Fruit fly (Drosophila melanogaster) whole organism, embryonic: ENCODE results near the gene RpL8.

Experiments
- Bteb2 ChIP-seq: fragments of 200-800 bp; sonication (Bioruptor generic); optimal IDR thresholded peaks from 2 replicates; lab custom pipeline; 2016; ENCODE audit warnings: missing biosample characterization, missing genetic modification characterization
- CG1024 ChIP-seq: fragments of 200-800 bp; sonication (Bioruptor generic); IDR thresholded peaks from 2 replicates; pipeline ENCODE4 v1.3.6; 2022; ENCODE audit warnings: missing biosample characterization, missing genetic modification characterization
- CG10267 ChIP-seq: fragments of 200-800 bp; sonication (Bioruptor generic); optimal IDR thresholded peaks from 2 replicates; lab custom pipeline; 2018; ENCODE audit warnings: missing biosample characterization, mild to moderate bottlenecking, missing genetic modification characterization, moderate library complexity
- CG10431 ChIP-seq: fragments of 200-800 bp; sonication (Bioruptor generic); optimal IDR thresholded peaks from 3 replicates; lab custom pipeline; 2018; ENCODE audit warnings: missing biosample characterization, mild to moderate bottlenecking, missing genetic modification characterization
- CG10959 ChIP-seq: fragments of 200-800 bp; sonication (Bioruptor generic); IDR thresholded peaks from 2 replicates; pipeline ENCODE4 v1.3.6; 2022; ENCODE audit warnings: missing biosample characterization, missing genetic modification characterization
- CG11085 ChIP-seq: fragments of 200-800 bp; sonication (Bioruptor generic); IDR thresholded peaks from 2 replicates; pipeline ENCODE4 v1.3.6; 2022; ENCODE audit warnings: missing biosample characterization, missing genetic modification characterization
- CG12744 ChIP-seq: fragments of 200-800 bp; sonication (Bioruptor generic); optimal IDR thresholded peaks from 2 replicates; lab custom pipeline; 2016; ENCODE audit warnings: missing biosample characterization, missing genetic modification characterization
- CG12942 ChIP-seq: fragments of 200-800 bp; sonication (Bioruptor generic); optimal IDR thresholded peaks from 3 replicates; lab custom pipeline; 2016; ENCODE audit warnings: missing biosample characterization, missing genetic modification characterization
- CG13123 ChIP-seq: fragments of 200-800 bp; sonication (Bioruptor generic); optimal IDR thresholded peaks from 2 replicates; lab custom pipeline; 2016; ENCODE audit warnings: missing biosample characterization, missing genetic modification characterization
- CG13287 ChIP-seq: fragments of 200-800 bp; sonication (Bioruptor generic); IDR thresholded peaks from 2 replicates; pipeline ENCODE4 v1.3.6; 2022; ENCODE audit warnings: missing biosample characterization, missing genetic modification characterization; ENCODE audit not compliant: partially characterized antibody
- CG13775 ChIP-seq: fragments of 200-800 bp; sonication (Bioruptor generic); optimal IDR thresholded peaks from 3 replicates; lab custom pipeline; 2017; ENCODE audit warnings: missing biosample characterization, mild to moderate bottlenecking, missing genetic modification characterization
- CG14014 ChIP-seq: fragments of 200-800 bp; sonication (Bioruptor generic); IDR thresholded peaks from 2 replicates; pipeline ENCODE4 v1.3.6; 2022; ENCODE audit warnings: missing biosample characterization, missing genetic modification characterization
- CG17385 ChIP-seq: fragments of 200-800 bp; sonication (Bioruptor generic); optimal IDR thresholded peaks from 3 replicates; lab custom pipeline; 2018; ENCODE audit warnings: missing biosample characterization, mild to moderate bottlenecking, missing genetic modification characterization
- CG17612 ChIP-seq: fragments of 200-800 bp; sonication (Bioruptor generic); IDR thresholded peaks from 2 replicates; pipeline ENCODE4 v1.3.6; 2022; ENCODE audit warnings: missing biosample characterization, missing genetic modification characterization
- CG17829 ChIP-seq: fragments of 200-800 bp; optimal IDR thresholded peaks from 2 replicates; lab custom pipeline; 2019; ENCODE audit warnings: missing biosample characterization, mild to moderate bottlenecking, missing genetic modification characterization, moderate library complexity
- CG2199 ChIP-seq: fragments of 200-800 bp; sonication (Bioruptor generic); IDR thresholded peaks from 3 replicates; pipeline ENCODE4 v1.3.6; 2022; ENCODE audit warnings: missing biosample characterization, missing genetic modification characterization
- CG3163 ChIP-seq: fragments of 200-800 bp; sonication (Bioruptor generic); optimal IDR thresholded peaks from 3 replicates; lab custom pipeline; 2016; ENCODE audit warnings: missing biosample characterization, missing genetic modification characterization
- CG42726 ChIP-seq: fragments of 200-800 bp; sonication (Bioruptor generic); IDR thresholded peaks from 2 replicates; pipeline ENCODE4 v1.3.6; 2022; ENCODE audit warnings: missing biosample characterization, missing genetic modification characterization; ENCODE audit not compliant: partially characterized antibody
- CG6272 ChIP-seq: fragments of 200-800 bp; sonication (Bioruptor generic); IDR thresholded peaks from 2 replicates; pipeline ENCODE4 v1.3.6; 2022; ENCODE audit warnings: missing biosample characterization, missing genetic modification characterization
- CG8924 ChIP-seq: fragments of 200-800 bp; optimal IDR thresholded peaks from 3 replicates; lab custom pipeline; 2019; ENCODE audit warnings: missing biosample characterization, mild to moderate bottlenecking, missing genetic modification characterization, moderate library complexity
- CG8944 ChIP-seq: fragments of 200-800 bp; sonication (Bioruptor generic); optimal IDR thresholded peaks from 3 replicates; lab custom pipeline; 2016; ENCODE audit warnings: missing biosample characterization, missing genetic modification characterization
- D19A ChIP-seq: fragments of 200-800 bp; optimal IDR thresholded peaks from 3 replicates; lab custom pipeline; 2019; ENCODE audit warnings: missing biosample characterization, mild to moderate bottlenecking, missing genetic modification characterization, moderate library complexity
- Dfd ChIP-seq, 2 experiments: fragments of >200 bp; optimal IDR thresholded peaks; 2 replicates each; lab custom pipeline; 2017; ENCODE audit warnings: missing biosample characterization in 2 of 2, missing genetic modification characterization in 2 of 2
- Dip2 ChIP-seq: fragments of 200-800 bp; sonication (Bioruptor generic); IDR thresholded peaks from 2 replicates; pipeline ENCODE4 v1.3.6; 2022; ENCODE audit warnings: missing biosample characterization, missing genetic modification characterization
- Dll ChIP-seq: fragments of 200-800 bp; sonication (Bioruptor generic); IDR thresholded peaks from 4 replicates; pipeline ENCODE4 v1.3.6; 2022; ENCODE audit warnings: missing biosample characterization, missing genetic modification characterization; ENCODE audit not compliant: partially characterized antibody
- E2f2 ChIP-seq: fragments of 200-800 bp; sonication (Bioruptor generic); IDR thresholded peaks from 2 replicates; pipeline ENCODE4 v1.3.6; 2022; ENCODE audit warnings: missing biosample characterization, missing genetic modification characterization
- Elba2 ChIP-seq: fragments of 200-800 bp; sonication (Bioruptor generic); optimal IDR thresholded peaks from 3 replicates; lab custom pipeline; 2016; ENCODE audit warnings: missing biosample characterization, missing genetic modification characterization
- HLH54F ChIP-seq: fragments of 200-800 bp; sonication (Bioruptor generic); optimal IDR thresholded peaks from 3 replicates; lab custom pipeline; 2016; ENCODE audit warnings: missing biosample characterization, missing genetic modification characterization
- HmgZ ChIP-seq: fragments of 200-800 bp; sonication (Bioruptor generic); optimal IDR thresholded peaks from 2 replicates; lab custom pipeline; 2018; ENCODE audit warnings: missing biosample characterization, mild to moderate bottlenecking, missing genetic modification characterization
- Lpt ChIP-seq: fragments of >200 bp; optimal IDR thresholded peaks from 2 replicates; lab custom pipeline; 2018; ENCODE audit warnings: missing biosample characterization, missing genetic modification characterization
- Scr ChIP-seq: fragments of 200-800 bp; sonication (Bioruptor generic); IDR thresholded peaks from 2 replicates; pipeline ENCODE4 v1.3.6; 2022; ENCODE audit warnings: missing biosample characterization, missing genetic modification characterization; ENCODE audit not compliant: partially characterized antibody
- Sox100B ChIP-seq: fragments of 200-800 bp; sonication (Bioruptor generic); optimal IDR thresholded peaks from 3 replicates; lab custom pipeline; 2018; ENCODE audit warnings: missing biosample characterization, mild to moderate bottlenecking, missing genetic modification characterization
- az2 ChIP-seq: fragments of 200-800 bp; sonication (Bioruptor generic); optimal IDR thresholded peaks from 3 replicates; lab custom pipeline; 2016; ENCODE audit warnings: missing biosample characterization, missing genetic modification characterization
- chif ChIP-seq, 2 experiments: fragments of 200-800 bp; sonication (Bioruptor generic); optimal IDR thresholded peaks; 3 replicates each; lab custom pipeline; 2016; ENCODE audit warnings: missing biosample characterization in 2 of 2, missing genetic modification characterization in 2 of 2
- fd64A ChIP-seq: fragments of 200-800 bp; sonication (Bioruptor generic); optimal IDR thresholded peaks from 3 replicates; lab custom pipeline; 2018; ENCODE audit warnings: missing biosample characterization, mild to moderate bottlenecking, missing genetic modification characterization
- fu2 ChIP-seq: fragments of 200-800 bp; sonication (Bioruptor generic); optimal IDR thresholded peaks from 2 replicates; lab custom pipeline; 2016; ENCODE audit warnings: missing biosample characterization, missing genetic modification characterization
- gcm2 ChIP-seq: fragments of 200-800 bp; sonication (Bioruptor generic); optimal IDR thresholded peaks from 2 replicates; lab custom pipeline; 2016; ENCODE audit warnings: missing biosample characterization, missing genetic modification characterization
- hkb ChIP-seq, 2 experiments: fragments of 200-800 bp in 1 of 2; fragments of >200 bp in 1 of 2; sonication (Bioruptor generic) in 1 of 2; IDR thresholded peaks in 1 of 2; optimal IDR thresholded peaks in 1 of 2; 2 replicates each; pipeline versions ENCODE4 v1.3.6 to Lab custom; 2017 to 2022; ENCODE audit warnings: missing biosample characterization in 1 of 2, missing genetic modification characterization in 1 of 2
- lab ChIP-seq: fragments of 200-800 bp; sonication (Bioruptor generic); optimal IDR thresholded peaks from 3 replicates; lab custom pipeline; 2017; ENCODE audit warnings: missing biosample characterization, missing genetic modification characterization, mild to moderate bottlenecking, moderate library complexity, missing genetic modification reagents
- lbe ChIP-seq: fragments of 200-800 bp; sonication (Bioruptor generic); optimal IDR thresholded peaks from 2 replicates; lab custom pipeline; 2016; ENCODE audit warnings: missing biosample characterization, mild to moderate bottlenecking, missing genetic modification characterization
- lola ChIP-seq, 3 experiments: fragments of >200 bp in 2 of 3; fragments of 200-800 bp in 1 of 3; sonication (Bioruptor generic) in 1 of 3; optimal IDR thresholded peaks; 2 replicates each; lab custom pipeline; 2017 to 2019; ENCODE audit warnings: missing biosample characterization in 3 of 3, missing genetic modification characterization in 3 of 3, mild to moderate bottlenecking in 1 of 3, moderate library complexity in 1 of 3
- mam ChIP-seq: fragments of 200-800 bp; sonication (Bioruptor generic); optimal IDR thresholded peaks from 3 replicates; lab custom pipeline; 2016; ENCODE audit warnings: missing biosample characterization, missing genetic modification characterization
- pum ChIP-seq: fragments of 200-800 bp; sonication (Bioruptor generic); optimal IDR thresholded peaks from 2 replicates; lab custom pipeline; 2016; ENCODE audit warnings: missing biosample characterization, missing genetic modification characterization
- sim ChIP-seq: fragments of 200-800 bp; sonication (Bioruptor generic); IDR thresholded peaks from 2 replicates; pipeline ENCODE4 v1.3.6; 2022; ENCODE audit warnings: missing biosample characterization, missing genetic modification characterization
- so ChIP-seq: fragments of 200-800 bp; sonication (Bioruptor generic); IDR thresholded peaks from 3 replicates; pipeline ENCODE4 v1.3.6; 2022; ENCODE audit warnings: missing biosample characterization, missing genetic modification characterization
- tup ChIP-seq: fragments of 200-800 bp; sonication (Bioruptor generic); optimal IDR thresholded peaks from 2 replicates; lab custom pipeline; 2016; ENCODE audit warnings: missing biosample characterization, mild to moderate bottlenecking, missing genetic modification characterization, moderate library complexity
- usp ChIP-seq: fragments of >200 bp; optimal IDR thresholded peaks from 2 replicates; lab custom pipeline; 2017; ENCODE audit warnings: missing biosample characterization, missing genetic modification characterization
- vfl ChIP-seq: fragments of 200-800 bp; sonication (Bioruptor generic); optimal IDR thresholded peaks from 2 replicates; lab custom pipeline; 2016; ENCODE audit warnings: missing biosample characterization, missing genetic modification characterization
- zf30C ChIP-seq: fragments of 200-800 bp; sonication (Bioruptor generic); optimal IDR thresholded peaks from 3 replicates; lab custom pipeline; 2018; ENCODE audit warnings: missing biosample characterization, mild to moderate bottlenecking, missing genetic modification characterization

Gene RpL8

dm6 chr3L:2631406-2631805 lies 44.1 kb downstream of the RpL8 start, which contains the start of the genes CG42245 and MEP-1 (continued):
- TF ChIP-seq CG13123 (GFP tag; lab: Kevin White, UChicago) (peak; percentile 2), pum (GFP tag; lab: Kevin White, UChicago) (peak; percentile 37), CG17829 (tag; lab: Kevin White, UChicago) (peak; percentile 59), gcm2 (peak; percentile 61), Scr (peak; percentile 69), CG13775 (GFP tag; lab: Kevin White, UChicago) (peak; percentile 53), usp (no peak), az2 (GFP tag; lab: Kevin White, UChicago) (peak; percentile 37), CG12744 (GFP tag; lab: Kevin White, UChicago) (peak; percentile 7), CG10267 (tag; lab: Kevin White, UChicago) (peak; percentile 96), HLH54F (peak; percentile 58), chif (GFP tag; optimal IDR thresholded peaks at IDR 0.05; lab: Kevin White, UChicago) (peak; percentile 12 to 28)
- TF ChIP-seq, all 482 proteins: peak for 238

DNA sequence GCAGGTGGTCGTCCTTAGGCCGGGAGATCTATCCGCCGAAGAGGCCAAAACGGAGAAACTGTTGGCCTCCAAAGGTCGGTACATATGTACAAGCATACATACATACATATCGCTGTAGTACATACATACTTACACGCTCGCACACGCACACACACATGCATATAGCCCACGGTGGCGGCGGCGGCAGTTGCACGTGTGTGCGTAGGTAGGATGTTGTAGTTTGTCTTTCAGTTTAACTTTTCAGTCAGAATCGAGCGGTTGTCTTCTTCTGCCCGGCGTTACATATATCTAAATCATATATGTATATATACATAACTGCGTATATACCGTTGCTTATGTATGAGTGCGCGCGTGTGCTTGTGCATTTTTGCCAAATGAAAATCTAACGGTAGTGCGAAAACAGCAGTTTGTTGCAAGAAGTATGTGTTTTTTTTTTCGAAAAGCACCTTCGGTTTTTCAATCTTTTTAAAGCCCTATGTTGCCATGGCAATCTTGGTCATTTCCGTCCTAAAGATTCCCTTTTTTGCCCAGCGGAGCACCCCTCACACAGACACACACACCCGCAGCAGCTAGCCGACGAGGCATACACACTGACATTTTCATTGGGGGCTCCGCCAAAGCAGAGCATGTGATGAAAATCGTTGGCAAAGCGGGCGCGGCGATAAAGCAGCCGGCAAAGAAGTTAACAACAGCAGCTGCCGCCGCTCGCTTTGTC lies 44.9 kb downstream of the RpL8 start:
- TF ChIP-seq Lpt (GFP tag; lab: Kevin White, UChicago) (no peak), fu2 (GFP tag; lab: Kevin White, UChicago) (peak; percentile 31), lab (GFP tag; lab: Kevin White, UChicago) (no peak), Dll (0 out of 4 replicates have a peak, but pooled peaks have one; percentile 26), CG8944 (GFP tag; lab: Kevin White, UChicago) (no peak), CG13287 (GFP tag; lab: Robert Waterston, UW) (peak; percentile 55; the same call in 1 of the 2 replicates), lbe (GFP tag; lab: Kevin White, UChicago) (no peak), E2f2 (GFP tag; lab: Robert Waterston, UW) (no peak), mam (GFP tag; lab: Kevin White, UChicago) (no peak), CG42726 (GFP tag; lab: Robert Waterston, UW) (no peak), Dfd (GFP tag; optimal IDR thresholded peaks at IDR 0.05; lab: Kevin White, UChicago) (no peak), hkb (optimal IDR thresholded peaks at IDR 0.05; lab: Kevin White, UChicago) (no peak), hkb (GFP tag; IDR thresholded peaks at IDR 0.05; lab: Robert Waterston, UW) (no peak), CG8924 (tag; lab: Kevin White, UChicago) (no peak), HmgZ (tag; lab: Kevin White, UChicago) (no peak), lola (GFP tag; optimal IDR thresholded peaks at IDR 0.05; lab: Kevin White, UChicago) (peak in 1 of 3 experiments; percentile 62), zf30C (GFP tag; lab: Kevin White, UChicago) (no peak), CG2199 (0 out of 3 replicates have a peak, but pooled peaks have one; percentile 20), CG6272 (GFP tag; lab: Robert Waterston, UW) (no peak), CG3163 (GFP tag; lab: Kevin White, UChicago) (peak; percentile 14), fd64A (no peak), sim (GFP tag; lab: Robert Waterston, UW) (no peak), Bteb2 (GFP tag; lab: Kevin White, UChicago) (no peak), CG12942 (GFP tag; lab: Kevin White, UChicago) (no peak), CG10959 (GFP tag; lab: Robert Waterston, UW) (no peak), Sox100B (no peak), so (GFP tag; lab: Robert Waterston, UW) (no peak), CG17385 (GFP tag; lab: Kevin White, UChicago) (peak; percentile 43), CG10431 (GFP tag; lab: Kevin White, UChicago) (no peak), vfl (GFP tag; lab: Kevin White, UChicago) (no peak), CG11085 (GFP tag; lab: Robert Waterston, UW) (no peak), CG14014 (GFP tag; lab: Robert Waterston, UW) (no peak), CG17612 (GFP tag; lab: Robert Waterston, UW) (no peak), Dip2 (GFP tag; lab: Robert Waterston, UW) (no peak), D19A (tag; lab: Kevin White, UChicago) (peak; percentile 93), tup (GFP tag; lab: Kevin White, UChicago) (no peak), CG1024 (no peak), Elba2 (GFP tag; lab: Kevin White, UChicago) (no peak)
